Worm (Caenorhabditis elegans) whole organism, early embryonic: ENCODE data around the gene ubq-2.

Source experiments
- B0310.2 ChIP-seq: sonication (generic microtip); optimal IDR thresholded peaks from 2 replicates; lab custom pipeline; 2016; ENCODE audit warnings: mild to moderate bottlenecking, missing genetic modification characterization, missing compliant biosample characterization
- F13C5.2 ChIP-seq: sonication (generic microtip); optimal IDR thresholded peaks from 2 replicates; lab custom pipeline; 2017; ENCODE audit warnings: mild to moderate bottlenecking, missing genetic modification characterization, inconsistent platforms, missing compliant biosample characterization
- ama-1 ChIP-seq: fragments of 150-350 bp; optimal IDR thresholded peaks from 2 replicates; lab custom pipeline; 2014
- ceh-13 ChIP-seq: fragments of 200-800 bp; sonication (Bioruptor generic); optimal IDR thresholded peaks from 2 replicates; lab custom pipeline; 2018; ENCODE audit warnings: mild to moderate bottlenecking, missing genetic modification characterization, missing compliant biosample characterization
- ets-7 ChIP-seq: sonication (generic microtip); optimal IDR thresholded peaks from 2 replicates; lab custom pipeline; 2016; ENCODE audit warnings: missing genotype, missing genetic modification characterization, missing compliant biosample characterization
- flt-1 ChIP-seq: fragments of 200-800 bp; sonication (Bioruptor generic); IDR thresholded peaks from 2 replicates; pipeline ENCODE4 v1.3.6; 2022; ENCODE audit warnings: missing genetic modification characterization, missing compliant biosample characterization
- hmbx-1 ChIP-seq: sonication (generic microtip); optimal IDR thresholded peaks from 2 replicates; lab custom pipeline; 2016; ENCODE audit warnings: mild to moderate bottlenecking, missing genetic modification characterization, missing compliant biosample characterization
- hnd-1 ChIP-seq: sonication (generic microtip); optimal IDR thresholded peaks from 2 replicates; lab custom pipeline; 2016; ENCODE audit warnings: missing genetic modification characterization, missing compliant biosample characterization
- pes-1 ChIP-seq: fragments of 200-800 bp; sonication (Bioruptor generic); IDR thresholded peaks from 2 replicates; pipeline ENCODE4 v1.3.6; 2022; ENCODE audit warnings: missing genetic modification reagents, missing genetic modification characterization, missing compliant biosample characterization
- scrt-1 ChIP-seq: fragments of 200-800 bp; sonication (Bioruptor generic); IDR thresholded peaks from 2 replicates; pipeline ENCODE4 v1.3.6; 2022; ENCODE audit warnings: missing genetic modification characterization, missing compliant biosample characterization
- sea-1 ChIP-seq: fragments of 200-800 bp; sonication (Bioruptor generic); conservative IDR thresholded peaks from 2 replicates; pipeline ENCODE4 v1.3.6; 2022; ENCODE audit warnings: missing genetic modification characterization, missing compliant biosample characterization
- tbx-37 ChIP-seq: fragments of 200-800 bp; sonication (Bioruptor generic); conservative IDR thresholded peaks from 2 replicates; pipeline ENCODE4 v1.3.6; 2022; ENCODE audit warnings: missing genetic modification reagents, missing genetic modification characterization, missing compliant biosample characterization
- tra-4 ChIP-seq: sonication (generic microtip); optimal IDR thresholded peaks from 2 replicates; lab custom pipeline; 2017; ENCODE audit warnings: missing genetic modification characterization, missing compliant biosample characterization

ce11 chrIII:12929573-12929972 is 48.8 kb downstream of the ubq-2 start, which contains the start of gene Y37D8A.19:
- TF ChIP-seq ets-7 (tag; lab: Kevin White, UChicago), result no peak
- no peak for TF ChIP-seq B0310.2 (tag; lab: Kevin White, UChicago)
- no peak for TF ChIP-seq tbx-37
- TF ChIP-seq F13C5.2 (tag; lab: Kevin White, UChicago), result no peak
- TF ChIP-seq flt-1 (GFP tag; lab: Robert Waterston, UW), result no peak
- no peak for TF ChIP-seq tra-4 (tag; lab: Kevin White, UChicago)
- no peak for TF ChIP-seq sea-1
- no peak for TF ChIP-seq ama-1
- TF ChIP-seq pes-1 (GFP tag; lab: Robert Waterston, UW), result no peak
- no peak for TF ChIP-seq ceh-13 (GFP tag; lab: Kevin White, UChicago)
- no peak for TF ChIP-seq scrt-1 (GFP tag; lab: Robert Waterston, UW)
- no peak for TF ChIP-seq hnd-1 (tag; lab: Kevin White, UChicago)
- no peak for TF ChIP-seq hmbx-1 (tag; lab: Kevin White, UChicago)
